Fruit fly (Drosophila melanogaster) whole organism, embryonic: ENCODE data around the gene COX7B.

Source experiments
- CG8281 ChIP-seq: fragments of 200-800 bp; sonication (Bioruptor generic); optimal IDR thresholded peaks from 2 replicates; lab custom pipeline; 2018; ENCODE audit warnings: missing biosample characterization, mild to moderate bottlenecking, missing genetic modification characterization, moderate library complexity
- CG9437 ChIP-seq: fragments of 200-800 bp; sonication (Bioruptor generic); optimal IDR thresholded peaks from 2 replicates; lab custom pipeline; 2018; ENCODE audit warnings: missing biosample characterization, mild to moderate bottlenecking, missing genetic modification characterization
- Vsx1 ChIP-seq: fragments of 200-800 bp; sonication (Bioruptor generic); optimal IDR thresholded peaks from 2 replicates; lab custom pipeline; 2017; ENCODE audit warnings: missing biosample characterization, mild to moderate bottlenecking, missing genetic modification characterization, missing genetic modification reagents

- TF ChIP-seq CG9437 (GFP tag; lab: Kevin White, UChicago): no peak
- no peak for TF ChIP-seq Vsx1 (GFP tag; lab: Kevin White, UChicago)
- TF ChIP-seq CG8281 (tag; lab: Kevin White, UChicago): no peak
Measured at dm6 chr3L:17419103-17419741, 6.1 kb upstream of the COX7B start.
